Worm (Caenorhabditis elegans) whole organism, L1 larva: ENCODE results near the gene F35E8.13.

Experiments
- C04F5.9 ChIP-seq: sonication (generic microtip); optimal IDR thresholded peaks from 2 replicates; lab custom pipeline; 2016; ENCODE audit warnings: missing genetic modification characterization, missing compliant biosample characterization
- C34B4.2 ChIP-seq: sonication (generic microtip); optimal IDR thresholded peaks from 2 replicates; lab custom pipeline; 2017; ENCODE audit warnings: mild to moderate bottlenecking, missing genetic modification characterization, missing compliant biosample characterization
- F16B12.6 ChIP-seq: fragments of 150-350 bp; optimal IDR thresholded peaks from 2 replicates; lab custom pipeline; 2014; ENCODE audit warnings: missing biosample characterization, missing genetic modification characterization
- Y116A8C.19 ChIP-seq: sonication (generic microtip); optimal IDR thresholded peaks from 2 replicates; lab custom pipeline; 2016; ENCODE audit warnings: missing compliant biosample characterization, missing genetic modification characterization, borderline replicate concordance
- aha-1 ChIP-seq: fragments of 150-350 bp; optimal IDR thresholded peaks from 2 replicates; lab custom pipeline; 2014; ENCODE audit warnings: missing biosample characterization, missing genetic modification characterization
- aly-2 ChIP-seq: fragments of 150-350 bp; optimal IDR thresholded peaks from 2 replicates; lab custom pipeline; 2014; ENCODE audit warnings: missing biosample characterization, missing genetic modification characterization
- ama-1 ChIP-seq: fragments of 150-350 bp; optimal IDR thresholded peaks from 2 replicates; lab custom pipeline; 2014
- ceh-63 ChIP-seq: fragments of 200-800 bp; sonication (Bioruptor generic); optimal IDR thresholded peaks from 2 replicates; lab custom pipeline; 2018; ENCODE audit warnings: mild to moderate bottlenecking, missing genetic modification characterization, missing compliant biosample characterization
- ceh-88 ChIP-seq: fragments of 200-800 bp; sonication (Bioruptor generic); IDR thresholded peaks from 2 replicates; pipeline ENCODE4 v1.3.6; 2022; ENCODE audit warnings: missing genetic modification characterization, missing compliant biosample characterization
- dpl-1 ChIP-seq, 3 experiments: fragments of 150-350 bp in 2 of 3; sonication (generic microtip) in 1 of 3; optimal IDR thresholded peaks; 2 replicates each; lab custom pipeline; 2014 to 2017; ENCODE audit warnings: missing biosample characterization in 3 of 3, missing genetic modification characterization in 3 of 3, missing genetic modification reagents in 3 of 3
- dsc-1 ChIP-seq: sonication (generic microtip); optimal IDR thresholded peaks from 2 replicates; lab custom pipeline; 2016; ENCODE audit warnings: mild to moderate bottlenecking, missing genetic modification characterization, missing compliant biosample characterization
- efl-1 ChIP-seq, 4 experiments: fragments of 150-350 bp; optimal IDR thresholded peaks in 3 of 4; peaks in 1 of 4; 1 replicate in 1 of 4; 2 replicates in 3 of 4; lab custom pipeline; 2014; ENCODE audit warnings: missing biosample characterization in 2 of 4, missing genetic modification characterization in 2 of 4, missing genetic modification reagents in 2 of 4
- egl-27 ChIP-seq, 2 experiments: fragments of 150-350 bp in 1 of 2; sonication (generic microtip); optimal IDR thresholded peaks; 3 replicates each; lab custom pipeline; 2017 to 2018; ENCODE audit warnings: missing biosample characterization in 2 of 2, missing genetic modification characterization in 2 of 2, missing genetic modification reagents in 2 of 2
- elt-2 ChIP-seq: sonication (generic microtip); optimal IDR thresholded peaks from 2 replicates; lab custom pipeline; 2016; ENCODE audit warnings: missing genetic modification characterization, mild to moderate bottlenecking, inconsistent platforms, missing compliant biosample characterization, missing genetic modification reagents
- ets-5 ChIP-seq: fragments of 200-800 bp; sonication (Bioruptor generic); IDR thresholded peaks from 2 replicates; pipeline ENCODE4 v1.3.6; 2022; ENCODE audit warnings: missing genetic modification characterization, missing compliant biosample characterization
- fkh-4 ChIP-seq: sonication (generic microtip); optimal IDR thresholded peaks from 2 replicates; lab custom pipeline; 2016; ENCODE audit warnings: missing compliant biosample characterization, missing genetic modification characterization, borderline replicate concordance
- fkh-8 ChIP-seq: sonication (generic microtip); optimal IDR thresholded peaks from 2 replicates; lab custom pipeline; 2016; ENCODE audit warnings: mild to moderate bottlenecking, missing genetic modification characterization, missing compliant biosample characterization
- grh-1 ChIP-seq: fragments of 200-800 bp; sonication (Bioruptor generic); IDR thresholded peaks from 2 replicates; pipeline ENCODE4 v1.3.6; 2022; ENCODE audit warnings: missing genetic modification reagents, missing genetic modification characterization, missing compliant biosample characterization
- isw-1 ChIP-seq: fragments of 200-800 bp; sonication (Bioruptor generic); IDR thresholded peaks from 2 replicates; pipeline ENCODE4 v1.3.6; 2022; ENCODE audit warnings: missing genetic modification characterization, missing compliant biosample characterization
- jun-1 ChIP-seq: fragments of 150-350 bp; optimal IDR thresholded peaks from 2 replicates; lab custom pipeline; 2014; ENCODE audit warnings: missing biosample characterization, missing genetic modification reagents, missing genetic modification characterization
- lin-15B ChIP-seq: fragments of 150-350 bp; sonication (generic microtip); optimal IDR thresholded peaks from 3 replicates; lab custom pipeline; 2014; ENCODE audit warnings: missing biosample characterization, missing genetic modification characterization
- lir-3 ChIP-seq: sonication (generic microtip); optimal IDR thresholded peaks from 2 replicates; lab custom pipeline; 2016; ENCODE audit warnings: mild to moderate bottlenecking, missing genetic modification characterization, moderate library complexity, missing compliant biosample characterization; ENCODE audit not compliant: poor library complexity
- lsy-2 ChIP-seq, 2 experiments: fragments of 150-350 bp; optimal IDR thresholded peaks; 2 replicates each; lab custom pipeline; 2014; ENCODE audit warnings: missing biosample characterization in 2 of 2, missing genetic modification characterization in 2 of 2
- mab-9 ChIP-seq: fragments of 200-800 bp; sonication (Bioruptor generic); IDR thresholded peaks from 2 replicates; pipeline ENCODE4 v1.3.6; 2022; ENCODE audit warnings: missing genetic modification reagents, missing genetic modification characterization, missing compliant biosample characterization
- mef-2 ChIP-seq: fragments of 150-350 bp; optimal IDR thresholded peaks from 2 replicates; lab custom pipeline; 2014; ENCODE audit warnings: missing biosample characterization, missing genetic modification characterization
- mep-1 ChIP-seq: fragments of 150-350 bp; optimal IDR thresholded peaks from 2 replicates; lab custom pipeline; 2014; ENCODE audit warnings: missing biosample characterization, missing genetic modification characterization
- nhr-11 ChIP-seq: fragments of 150-350 bp; optimal IDR thresholded peaks from 2 replicates; lab custom pipeline; 2014; ENCODE audit warnings: missing biosample characterization, missing genetic modification characterization
- nhr-12 ChIP-seq: sonication (generic microtip); optimal IDR thresholded peaks from 2 replicates; lab custom pipeline; 2017; ENCODE audit warnings: missing biosample characterization, missing genetic modification characterization
- nhr-19 ChIP-seq: fragments of 200-800 bp; sonication (Bioruptor generic); conservative IDR thresholded peaks from 2 replicates; pipeline ENCODE4 v1.3.6; 2022; ENCODE audit warnings: missing genetic modification characterization, missing compliant biosample characterization
- nhr-20 ChIP-seq: sonication (generic microtip); optimal IDR thresholded peaks from 2 replicates; lab custom pipeline; 2016; ENCODE audit warnings: mild to moderate bottlenecking, missing genetic modification characterization, missing compliant biosample characterization
- nhr-237 ChIP-seq: fragments of 150-350 bp; optimal IDR thresholded peaks from 2 replicates; lab custom pipeline; 2014; ENCODE audit warnings: missing biosample characterization, missing genetic modification characterization
- nhr-71 ChIP-seq: sonication (generic microtip); optimal IDR thresholded peaks from 2 replicates; lab custom pipeline; 2016; ENCODE audit warnings: mild to moderate bottlenecking, missing genetic modification characterization, moderate library complexity, missing compliant biosample characterization
- nhr-85 ChIP-seq: sonication (generic microtip); peaks from one replicate; lab custom pipeline; 2016; ENCODE audit warnings: missing genetic modification characterization, inconsistent platforms, missing compliant biosample characterization
- nhr-90 ChIP-seq: sonication (generic microtip); optimal IDR thresholded peaks from 2 replicates; lab custom pipeline; 2016; ENCODE audit warnings: mild to moderate bottlenecking, missing genetic modification characterization, missing compliant biosample characterization; ENCODE audit not compliant: poor library complexity
- pag-3 ChIP-seq: sonication (generic microtip); optimal IDR thresholded peaks from 2 replicates; lab custom pipeline; 2017; ENCODE audit warnings: missing genetic modification characterization, mild to moderate bottlenecking, missing compliant biosample characterization, antibody characterized with exemption, borderline replicate concordance; ENCODE audit not compliant: insufficient read depth
- pax-3 ChIP-seq: fragments of 200-800 bp; sonication (Bioruptor generic); optimal IDR thresholded peaks from 2 replicates; lab custom pipeline; 2018; ENCODE audit warnings: mild to moderate bottlenecking, missing genetic modification characterization, moderate library complexity, missing compliant biosample characterization
- pqm-1 ChIP-seq: sonication (generic microtip); optimal IDR thresholded peaks from 3 replicates; lab custom pipeline; 2017; ENCODE audit warnings: missing biosample characterization, missing genetic modification characterization
- rnt-1 ChIP-seq: sonication (generic microtip); optimal IDR thresholded peaks from 2 replicates; lab custom pipeline; 2016; ENCODE audit warnings: mild to moderate bottlenecking, missing genetic modification characterization, moderate library complexity, missing compliant biosample characterization
- snpc-4 ChIP-seq: fragments of 150-350 bp; optimal IDR thresholded peaks from 2 replicates; lab custom pipeline; 2014; ENCODE audit warnings: missing biosample characterization, missing genetic modification characterization
- unc-130 ChIP-seq: fragments of 150-350 bp; optimal IDR thresholded peaks from 2 replicates; lab custom pipeline; 2017; ENCODE audit warnings: missing biosample characterization, missing genetic modification characterization, inconsistent platforms
- unc-30 ChIP-seq: sonication (generic microtip); optimal IDR thresholded peaks from 2 replicates; lab custom pipeline; 2017; ENCODE audit warnings: missing biosample characterization, missing genetic modification characterization
- unc-62 ChIP-seq: fragments of 150-350 bp; optimal IDR thresholded peaks from 2 replicates; lab custom pipeline; 2014; ENCODE audit warnings: missing biosample characterization, missing genetic modification reagents, missing genetic modification characterization
- unc-86 ChIP-seq: sonication (generic microtip); optimal IDR thresholded peaks from 2 replicates; lab custom pipeline; 2016; ENCODE audit warnings: missing genetic modification characterization, missing compliant biosample characterization
- xbp-1 ChIP-seq: sonication (generic microtip); optimal IDR thresholded peaks from 2 replicates; lab custom pipeline; 2016; ENCODE audit warnings: missing genetic modification characterization, missing compliant biosample characterization
- ztf-11 ChIP-seq, 2 experiments: sonication (generic microtip); optimal IDR thresholded peaks; 2 replicates each; lab custom pipeline; 2016 to 2017; ENCODE audit warnings: missing genetic modification characterization in 2 of 2, missing biosample characterization in 1 of 2, missing compliant biosample characterization in 1 of 2

Gene F35E8.13

DNA sequence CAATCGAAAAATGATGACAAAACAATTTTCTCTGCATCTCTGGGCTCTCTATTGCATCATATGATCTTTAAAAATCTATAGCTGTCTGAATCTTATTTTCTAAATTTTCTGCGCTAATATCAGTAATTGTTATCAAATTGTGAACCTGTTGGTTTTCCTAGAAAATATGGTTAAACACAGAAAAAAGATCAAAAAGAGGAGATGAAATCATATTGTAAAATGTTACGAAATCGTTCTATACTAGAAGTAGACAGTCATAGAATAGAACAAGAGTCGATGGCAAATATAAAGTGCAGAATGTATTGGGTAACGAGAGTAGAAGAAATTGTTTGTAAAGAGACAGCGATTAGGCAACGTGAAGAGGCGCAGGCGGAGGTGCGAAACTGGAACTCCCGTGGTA, 42.4 kb upstream of the F35E8.13 start (continued):
- TF ChIP-seq mef-2 (tag; lab: Kevin White, UChicago) (peak; percentile 20), F16B12.6 (tag; lab: Kevin White, UChicago) (no peak), nhr-12 (no peak), nhr-90 (tag; lab: Kevin White, UChicago) (peak; percentile 46), nhr-71 (peak; percentile 66), snpc-4 (no peak), jun-1 (tag; lab: Kevin White, UChicago) (no peak), ama-1 (lab: Kevin White, UChicago) (no peak), unc-30 (tag; lab: Kevin White, UChicago) (no peak), nhr-11 (tag; lab: Kevin White, UChicago) (peak; percentile 53), unc-62 (no peak), isw-1 (no peak), lin-15B (tag; lab: Kevin White, UChicago) (no peak), rnt-1 (peak; percentile 4), nhr-237 (tag; lab: Kevin White, UChicago) (peak; percentile 71), ceh-63 (no peak), xbp-1 (tag; lab: Kevin White, UChicago) (no peak), C34B4.2 (tag; lab: Kevin White, UChicago) (no peak), pag-3 (tag; lab: Kevin White, UChicago) (no peak), lsy-2 (tag; optimal IDR thresholded peaks at IDR 0.05; lab: Kevin White, UChicago) (peak; percentile 15 to 81), fkh-8 (tag; lab: Kevin White, UChicago) (no peak), mab-9 (no peak), egl-27 (tag; optimal IDR thresholded peaks at IDR 0.05; lab: Kevin White, UChicago) (peak in 1 of 2 experiments; percentile 20), C04F5.9 (tag; lab: Kevin White, UChicago) (no peak), grh-1 (no peak), ceh-88 (GFP tag; lab: Robert Waterston, UW) (no peak), dsc-1 (tag; lab: Kevin White, UChicago) (no peak), unc-86 (tag; lab: Kevin White, UChicago) (no peak), pax-3 (tag; lab: Kevin White, UChicago) (no peak), ets-5 (GFP tag; lab: Robert Waterston, UW) (no peak), lir-3 (peak; percentile 48), nhr-85 (tag; lab: Kevin White, UChicago) (peak; percentile 87), dpl-1 (GFP tag; optimal IDR thresholded peaks at IDR 0.05; lab: Kevin White, UChicago) (peak; percentile 3 to 20 (median 9)), elt-2 (tag; lab: Kevin White, UChicago) (peak; percentile 58), Y116A8C.19 (tag; lab: Kevin White, UChicago) (no peak), aly-2 (no peak), nhr-20 (tag; lab: Kevin White, UChicago) (peak; percentile 70), efl-1 (optimal IDR thresholded peaks at IDR 0.05; lab: Kevin White, UChicago) (peak; percentile 10 to 40), efl-1 (GFP tag; optimal IDR thresholded peaks at IDR 0.05 in 1 of 2; lab: Kevin White, UChicago) (no peak), aha-1 (tag; lab: Kevin White, UChicago) (no peak), ztf-11 (tag; optimal IDR thresholded peaks at IDR 0.05; lab: Kevin White, UChicago) (no peak), nhr-19 (GFP tag; lab: Robert Waterston, UW) (peak; percentile 43), fkh-4 (no peak)

DNA sequence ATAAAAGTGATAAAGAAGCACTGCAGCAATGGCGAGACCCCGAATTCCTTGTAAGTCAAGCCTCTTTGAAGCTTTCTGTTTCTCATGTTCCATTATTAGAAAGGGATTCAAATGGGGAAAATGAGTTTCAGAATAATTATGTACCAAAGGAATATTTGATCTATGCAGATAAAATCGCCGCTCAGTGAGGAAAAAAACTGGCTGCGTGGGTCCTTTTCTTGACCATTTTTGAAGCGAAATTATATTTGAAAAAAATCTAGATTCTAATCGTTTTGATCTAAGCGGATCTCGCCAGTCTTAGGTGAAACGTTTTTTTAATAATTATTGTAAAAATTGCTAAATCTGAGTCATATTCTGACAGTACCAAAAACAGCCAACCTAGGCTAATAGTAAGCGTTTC, 38.4 kb upstream of the F35E8.13 start, which contains the start of gene oac-42:
Gene oac-42, minus strand, starts transcription at position 101 of the 400 bp plus-strand sequence.
- TF ChIP-seq unc-130 (tag; lab: Kevin White, UChicago), result no peak
- no peak for TF ChIP-seq mep-1 (tag; lab: Kevin White, UChicago)
- no peak for TF ChIP-seq nhr-71
- TF ChIP-seq pqm-1, result no peak
- TF ChIP-seq unc-30 (tag; lab: Kevin White, UChicago), result no peak
- no peak for TF ChIP-seq xbp-1 (tag; lab: Kevin White, UChicago)
